Worm (Caenorhabditis elegans) whole organism, L1 larva: Measurements from ENCODE around the gene F58G1.2.

Experiments used
- C04F5.9 ChIP-seq: sonication (generic microtip); optimal IDR thresholded peaks from 2 replicates; lab custom pipeline; 2016; ENCODE audit warnings: missing genetic modification characterization, missing compliant biosample characterization
- F16B12.6 ChIP-seq: fragments of 150-350 bp; optimal IDR thresholded peaks from 2 replicates; lab custom pipeline; 2014; ENCODE audit warnings: missing biosample characterization, missing genetic modification characterization
- Y116A8C.19 ChIP-seq: sonication (generic microtip); optimal IDR thresholded peaks from 2 replicates; lab custom pipeline; 2016; ENCODE audit warnings: missing compliant biosample characterization, missing genetic modification characterization, borderline replicate concordance
- aha-1 ChIP-seq: fragments of 150-350 bp; optimal IDR thresholded peaks from 2 replicates; lab custom pipeline; 2014; ENCODE audit warnings: missing biosample characterization, missing genetic modification characterization
- alr-1 ChIP-seq: fragments of 200-800 bp; sonication (Bioruptor generic); optimal IDR thresholded peaks from 2 replicates; lab custom pipeline; 2018; ENCODE audit warnings: borderline replicate concordance, mild to moderate bottlenecking, missing genetic modification characterization, missing compliant biosample characterization
- blmp-1 ChIP-seq: fragments of 150-350 bp; optimal IDR thresholded peaks from 2 replicates; lab custom pipeline; 2014; ENCODE audit warnings: missing biosample characterization, missing genetic modification characterization
- ceh-63 ChIP-seq: fragments of 200-800 bp; sonication (Bioruptor generic); optimal IDR thresholded peaks from 2 replicates; lab custom pipeline; 2018; ENCODE audit warnings: mild to moderate bottlenecking, missing genetic modification characterization, missing compliant biosample characterization
- ceh-82 ChIP-seq, 3 experiments: fragments of 150-350 bp in 1 of 3; sonication (generic microtip) in 2 of 3; optimal IDR thresholded peaks; 2 replicates each; lab custom pipeline; 2014 to 2017; ENCODE audit warnings: missing biosample characterization in 3 of 3, missing genetic modification characterization in 3 of 3
- ceh-88 ChIP-seq: fragments of 200-800 bp; sonication (Bioruptor generic); IDR thresholded peaks from 2 replicates; pipeline ENCODE4 v1.3.6; 2022; ENCODE audit warnings: missing genetic modification characterization, missing compliant biosample characterization
- ceh-90 ChIP-seq: sonication (generic microtip); optimal IDR thresholded peaks from 2 replicates; lab custom pipeline; 2016; ENCODE audit warnings: missing genetic modification characterization, missing compliant biosample characterization
- ces-1 ChIP-seq: fragments of 150-350 bp; optimal IDR thresholded peaks from 2 replicates; lab custom pipeline; 2014; ENCODE audit warnings: missing biosample characterization, missing genetic modification reagents, missing genetic modification characterization
- efl-3 ChIP-seq: fragments of 200-800 bp; sonication (Bioruptor generic); optimal IDR thresholded peaks from 2 replicates; lab custom pipeline; 2018; ENCODE audit warnings: mild to moderate bottlenecking, missing genetic modification characterization, missing compliant biosample characterization
- egl-27 ChIP-seq, 2 experiments: fragments of 150-350 bp in 1 of 2; sonication (generic microtip); optimal IDR thresholded peaks; 3 replicates each; lab custom pipeline; 2017 to 2018; ENCODE audit warnings: missing biosample characterization in 2 of 2, missing genetic modification characterization in 2 of 2, missing genetic modification reagents in 2 of 2
- elt-2 ChIP-seq: sonication (generic microtip); optimal IDR thresholded peaks from 2 replicates; lab custom pipeline; 2016; ENCODE audit warnings: missing genetic modification characterization, mild to moderate bottlenecking, inconsistent platforms, missing compliant biosample characterization, missing genetic modification reagents
- elt-3 ChIP-seq, 6 experiments: fragments of 150-350 bp in 1 of 6; sonication (generic microtip); optimal IDR thresholded peaks; 2 replicates each; lab custom pipeline; 2017 to 2018; ENCODE audit warnings: missing biosample characterization in 6 of 6, missing genetic modification characterization in 6 of 6, inconsistent platforms in 1 of 6
- fkh-10 ChIP-seq: sonication (generic microtip); optimal IDR thresholded peaks from 2 replicates; lab custom pipeline; 2017; ENCODE audit warnings: missing biosample characterization, missing genetic modification reagents, missing genetic modification characterization
- fkh-4 ChIP-seq: sonication (generic microtip); optimal IDR thresholded peaks from 2 replicates; lab custom pipeline; 2016; ENCODE audit warnings: missing compliant biosample characterization, missing genetic modification characterization, borderline replicate concordance
- hlh-4 ChIP-seq: sonication (generic microtip); optimal IDR thresholded peaks from 2 replicates; lab custom pipeline; 2016; ENCODE audit warnings: mild to moderate bottlenecking, missing genetic modification characterization, missing compliant biosample characterization
- hpl-2 ChIP-seq: fragments of 150-350 bp; optimal IDR thresholded peaks from 2 replicates; lab custom pipeline; 2014; ENCODE audit warnings: missing biosample characterization, missing genetic modification reagents, missing genetic modification characterization
- irx-1 ChIP-seq: sonication (generic microtip); optimal IDR thresholded peaks from 2 replicates; lab custom pipeline; 2016; ENCODE audit warnings: missing genetic modification characterization, missing compliant biosample characterization
- isw-1 ChIP-seq: fragments of 200-800 bp; sonication (Bioruptor generic); IDR thresholded peaks from 2 replicates; pipeline ENCODE4 v1.3.6; 2022; ENCODE audit warnings: missing genetic modification characterization, missing compliant biosample characterization
- lin-13 ChIP-seq: fragments of 150-350 bp; optimal IDR thresholded peaks from 2 replicates; lab custom pipeline; 2014; ENCODE audit warnings: missing biosample characterization, missing genetic modification reagents, missing genetic modification characterization
- lin-14 ChIP-seq: fragments of 200-800 bp; sonication (Bioruptor generic); optimal IDR thresholded peaks from 2 replicates; lab custom pipeline; 2018; ENCODE audit warnings: mild to moderate bottlenecking, missing genetic modification characterization, moderate library complexity, missing compliant biosample characterization
- lir-3 ChIP-seq: sonication (generic microtip); optimal IDR thresholded peaks from 2 replicates; lab custom pipeline; 2016; ENCODE audit warnings: mild to moderate bottlenecking, missing genetic modification characterization, moderate library complexity, missing compliant biosample characterization; ENCODE audit not compliant: poor library complexity
- mab-9 ChIP-seq: fragments of 200-800 bp; sonication (Bioruptor generic); IDR thresholded peaks from 2 replicates; pipeline ENCODE4 v1.3.6; 2022; ENCODE audit warnings: missing genetic modification reagents, missing genetic modification characterization, missing compliant biosample characterization
- mef-2 ChIP-seq: fragments of 150-350 bp; optimal IDR thresholded peaks from 2 replicates; lab custom pipeline; 2014; ENCODE audit warnings: missing biosample characterization, missing genetic modification characterization
- mep-1 ChIP-seq: fragments of 150-350 bp; optimal IDR thresholded peaks from 2 replicates; lab custom pipeline; 2014; ENCODE audit warnings: missing biosample characterization, missing genetic modification characterization
- nhr-11 ChIP-seq: fragments of 150-350 bp; optimal IDR thresholded peaks from 2 replicates; lab custom pipeline; 2014; ENCODE audit warnings: missing biosample characterization, missing genetic modification characterization
- nhr-19 ChIP-seq: fragments of 200-800 bp; sonication (Bioruptor generic); conservative IDR thresholded peaks from 2 replicates; pipeline ENCODE4 v1.3.6; 2022; ENCODE audit warnings: missing genetic modification characterization, missing compliant biosample characterization
- nhr-20 ChIP-seq: sonication (generic microtip); optimal IDR thresholded peaks from 2 replicates; lab custom pipeline; 2016; ENCODE audit warnings: mild to moderate bottlenecking, missing genetic modification characterization, missing compliant biosample characterization
- nhr-28 ChIP-seq: fragments of 150-350 bp; optimal IDR thresholded peaks from 2 replicates; lab custom pipeline; 2014; ENCODE audit warnings: missing biosample characterization, missing genetic modification characterization
- nhr-47 ChIP-seq: sonication (generic microtip); optimal IDR thresholded peaks from 2 replicates; lab custom pipeline; 2016; ENCODE audit warnings: mild to moderate bottlenecking, missing genetic modification characterization, moderate library complexity, missing compliant biosample characterization
- nhr-71 ChIP-seq: sonication (generic microtip); optimal IDR thresholded peaks from 2 replicates; lab custom pipeline; 2016; ENCODE audit warnings: mild to moderate bottlenecking, missing genetic modification characterization, moderate library complexity, missing compliant biosample characterization
- nhr-76 ChIP-seq: sonication (generic microtip); optimal IDR thresholded peaks from 2 replicates; lab custom pipeline; 2017; ENCODE audit warnings: missing biosample characterization, missing genetic modification characterization
- nhr-77 ChIP-seq: fragments of 150-350 bp; optimal IDR thresholded peaks from 2 replicates; lab custom pipeline; 2014; ENCODE audit warnings: missing biosample characterization, missing genetic modification characterization
- nhr-85 ChIP-seq: sonication (generic microtip); peaks from one replicate; lab custom pipeline; 2016; ENCODE audit warnings: missing genetic modification characterization, inconsistent platforms, missing compliant biosample characterization
- pag-3 ChIP-seq: sonication (generic microtip); optimal IDR thresholded peaks from 2 replicates; lab custom pipeline; 2017; ENCODE audit warnings: missing genetic modification characterization, mild to moderate bottlenecking, missing compliant biosample characterization, antibody characterized with exemption, borderline replicate concordance; ENCODE audit not compliant: insufficient read depth
- pax-3 ChIP-seq: fragments of 200-800 bp; sonication (Bioruptor generic); optimal IDR thresholded peaks from 2 replicates; lab custom pipeline; 2018; ENCODE audit warnings: mild to moderate bottlenecking, missing genetic modification characterization, moderate library complexity, missing compliant biosample characterization
- pqm-1 ChIP-seq: sonication (generic microtip); optimal IDR thresholded peaks from 3 replicates; lab custom pipeline; 2017; ENCODE audit warnings: missing biosample characterization, missing genetic modification characterization
- rnt-1 ChIP-seq: sonication (generic microtip); optimal IDR thresholded peaks from 2 replicates; lab custom pipeline; 2016; ENCODE audit warnings: mild to moderate bottlenecking, missing genetic modification characterization, moderate library complexity, missing compliant biosample characterization
- skn-1 ChIP-seq: fragments of 150-350 bp; optimal IDR thresholded peaks from 2 replicates; lab custom pipeline; 2014; ENCODE audit warnings: missing biosample characterization, missing genetic modification characterization
- snpc-4 ChIP-seq: fragments of 150-350 bp; optimal IDR thresholded peaks from 2 replicates; lab custom pipeline; 2014; ENCODE audit warnings: missing biosample characterization, missing genetic modification characterization
- sox-4 ChIP-seq: sonication (generic microtip); optimal IDR thresholded peaks from 2 replicates; lab custom pipeline; 2016; ENCODE audit warnings: missing genetic modification characterization, missing compliant biosample characterization
- tbx-2 ChIP-seq: sonication (generic microtip); optimal IDR thresholded peaks from 2 replicates; lab custom pipeline; 2016; ENCODE audit warnings: missing genetic modification characterization, missing compliant biosample characterization
- tlp-1 ChIP-seq: fragments of 150-350 bp; optimal IDR thresholded peaks from 2 replicates; lab custom pipeline; 2014; ENCODE audit warnings: missing biosample characterization, missing genetic modification characterization
- unc-62 ChIP-seq: fragments of 150-350 bp; optimal IDR thresholded peaks from 2 replicates; lab custom pipeline; 2014; ENCODE audit warnings: missing biosample characterization, missing genetic modification reagents, missing genetic modification characterization
- unc-98 ChIP-seq: fragments of 200-800 bp; sonication (Bioruptor generic); IDR thresholded peaks from 2 replicates; pipeline ENCODE4 v1.3.6; 2022; ENCODE audit warnings: missing genetic modification characterization, missing compliant biosample characterization
- xbp-1 ChIP-seq: sonication (generic microtip); optimal IDR thresholded peaks from 2 replicates; lab custom pipeline; 2016; ENCODE audit warnings: missing genetic modification characterization, missing compliant biosample characterization
- zag-1 ChIP-seq: fragments of 150-350 bp; optimal IDR thresholded peaks from 2 replicates; lab custom pipeline; 2014; ENCODE audit warnings: missing biosample characterization, missing genetic modification characterization
- zip-4 ChIP-seq: fragments of 200-800 bp; sonication (Bioruptor generic); optimal IDR thresholded peaks from 2 replicates; lab custom pipeline; 2018; ENCODE audit warnings: mild to moderate bottlenecking, missing genetic modification characterization, moderate library complexity, missing compliant biosample characterization

The F58G1.2 gene

DNA sequence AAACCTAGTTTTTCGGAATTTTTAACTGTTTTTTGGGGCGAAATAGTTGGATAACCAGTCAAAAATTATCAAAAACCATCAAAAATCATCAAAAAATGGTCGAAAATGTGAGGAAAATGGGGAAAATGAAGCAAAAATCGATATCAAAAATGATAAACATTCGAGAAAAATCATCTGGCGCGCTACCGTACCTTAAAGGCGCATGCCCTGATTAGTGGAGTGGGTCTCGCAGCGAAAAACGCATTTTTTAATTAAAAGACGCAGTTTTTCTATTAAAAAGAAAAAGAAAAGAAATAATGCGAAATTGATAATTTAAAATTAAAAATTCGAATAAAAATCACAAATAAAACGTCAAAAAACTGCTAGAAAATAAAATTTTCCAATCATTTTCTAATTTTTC, 38.4 kb downstream of the F58G1.2 start, which contains the start of gene F35C5.1:
Gene F35C5.1, plus strand, starts transcription at position 399 of the 400 bp plus-strand sequence.
- no peak for TF ChIP-seq pqm-1
- TF ChIP-seq snpc-4 (tag; lab: Kevin White, UChicago) = no peak
- TF ChIP-seq aha-1 = no peak
- TF ChIP-seq tbx-2 (tag; lab: Kevin White, UChicago) = no peak
- TF ChIP-seq C04F5.9 = no peak
- TF ChIP-seq zag-1 (tag; lab: Kevin White, UChicago) = no peak
- TF ChIP-seq irx-1 (tag; lab: Kevin White, UChicago) = no peak
- no peak for TF ChIP-seq mab-9 (GFP tag; lab: Robert Waterston, UW)
- TF ChIP-seq egl-27 (tag; optimal IDR thresholded peaks at IDR 0.05; lab: Kevin White, UChicago) = no peak
- TF ChIP-seq sox-4 = no peak
- TF ChIP-seq unc-62 (GFP tag; lab: Kevin White, UChicago) = no peak
- no peak for TF ChIP-seq skn-1 (tag; lab: Kevin White, UChicago)
- TF ChIP-seq efl-3 (GFP tag; lab: Kevin White, UChicago) = no peak
- no peak for TF ChIP-seq tlp-1
- TF ChIP-seq mef-2 = no peak
- no peak for TF ChIP-seq nhr-19 (GFP tag; lab: Robert Waterston, UW)
- TF ChIP-seq pax-3 (tag; lab: Kevin White, UChicago) = no peak
- TF ChIP-seq Y116A8C.19 (tag; lab: Kevin White, UChicago) = no peak
- no peak for TF ChIP-seq nhr-77 (tag; lab: Kevin White, UChicago)

- TF ChIP-seq nhr-19 (GFP tag; lab: Robert Waterston, UW) = 0 out of 2 replicates have a peak, but pooled peaks have one; percentile 8
- TF ChIP-seq fkh-10 = no peak
- TF ChIP-seq elt-3 (tag; optimal IDR thresholded peaks at IDR 0.05; lab: Kevin White, UChicago) = peak in 1 of 6 experiments; percentile 70
- TF ChIP-seq fkh-4 (tag; lab: Kevin White, UChicago) = no peak
- no peak for TF ChIP-seq lin-14
- TF ChIP-seq nhr-47 (tag; lab: Kevin White, UChicago) = no peak
- TF ChIP-seq blmp-1 (tag; lab: Kevin White, UChicago) = peak; percentile 20
- no peak for TF ChIP-seq sox-4
- no peak for TF ChIP-seq nhr-11
- TF ChIP-seq F16B12.6 (tag; lab: Kevin White, UChicago) = no peak
- TF ChIP-seq elt-2 (tag; lab: Kevin White, UChicago) = peak; percentile 73
- TF ChIP-seq aha-1 = no peak
Measured at ce11 chrII:12879758-12880157, 39.1 kb downstream of the F58G1.2 start.

DNA sequence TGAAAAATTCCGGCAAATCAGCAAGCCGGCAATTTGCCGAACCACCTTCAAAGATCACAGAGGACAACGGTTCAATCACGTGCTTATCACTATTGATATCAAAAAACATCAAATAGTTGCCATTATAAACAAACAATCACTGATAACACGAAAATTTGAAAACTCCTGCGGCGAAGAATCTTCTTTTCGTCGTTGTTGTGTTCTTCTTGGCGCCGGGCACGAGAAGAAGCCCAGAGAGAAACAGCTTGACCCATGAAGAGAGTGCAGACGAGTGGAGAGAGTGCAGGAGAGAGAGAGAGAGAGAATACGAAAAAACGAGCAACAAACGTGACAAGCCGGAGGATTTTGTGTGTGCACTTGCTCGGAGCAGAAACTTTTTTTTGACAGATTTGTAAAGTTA, 40.1 kb downstream of the F58G1.2 start:
- TF ChIP-seq tlp-1 (no peak), rnt-1 (tag; lab: Kevin White, UChicago) (no peak), isw-1 (no peak), zip-4 (GFP tag; lab: Kevin White, UChicago) (no peak), nhr-71 (tag; lab: Kevin White, UChicago) (peak; percentile 69), pag-3 (tag; lab: Kevin White, UChicago) (no peak), hpl-2 (GFP tag; lab: Kevin White, UChicago) (no peak), mep-1 (tag; lab: Kevin White, UChicago) (peak; percentile 3), lir-3 (tag; lab: Kevin White, UChicago) (no peak), xbp-1 (no peak), elt-3 (tag; optimal IDR thresholded peaks at IDR 0.05; lab: Kevin White, UChicago) (peak in 1 of 6 experiments; percentile 60), ceh-63 (no peak), fkh-4 (tag; lab: Kevin White, UChicago) (no peak), nhr-20 (tag; lab: Kevin White, UChicago) (peak; percentile 47), ceh-90 (tag; lab: Kevin White, UChicago) (no peak), ceh-82 (tag; optimal IDR thresholded peaks at IDR 0.05; lab: Kevin White, UChicago) (peak in 1 of 3 experiments; percentile 43), lin-13 (GFP tag; lab: Kevin White, UChicago) (no peak), nhr-76 (tag; lab: Kevin White, UChicago) (no peak), hlh-4 (tag; lab: Kevin White, UChicago) (no peak), alr-1 (tag; lab: Kevin White, UChicago) (no peak), sox-4 (no peak), unc-98 (no peak), ceh-88 (GFP tag; lab: Robert Waterston, UW) (no peak), nhr-77 (tag; lab: Kevin White, UChicago) (peak; percentile 24), egl-27 (tag; optimal IDR thresholded peaks at IDR 0.05; lab: Kevin White, UChicago) (no peak), ces-1 (GFP tag; lab: Kevin White, UChicago) (no peak), nhr-85 (tag; lab: Kevin White, UChicago) (no peak), nhr-28 (tag; lab: Kevin White, UChicago) (no peak)
